Worm (Caenorhabditis elegans) whole organism, L3 larva: ENCODE results near the gene chpf-2.

Experiments
- R02D3.7 ChIP-seq: fragments of 150-350 bp; optimal IDR thresholded peaks from 2 replicates; lab custom pipeline; 2014; ENCODE audit warnings: missing biosample characterization, missing genetic modification characterization
- ama-1 ChIP-seq: fragments of 150-350 bp; optimal IDR thresholded peaks from 2 replicates; lab custom pipeline; 2018
- ceh-28 ChIP-seq: fragments of 150-350 bp; optimal IDR thresholded peaks from 2 replicates; lab custom pipeline; 2014; ENCODE audit warnings: missing biosample characterization, missing genetic modification reagents, missing genetic modification characterization
- egl-27 ChIP-seq: sonication (generic microtip); optimal IDR thresholded peaks from 4 replicates; lab custom pipeline; 2017; ENCODE audit warnings: missing biosample characterization, missing genetic modification reagents, missing genetic modification characterization
- egl-5 ChIP-seq: fragments of 150-350 bp; optimal IDR thresholded peaks from 2 replicates; lab custom pipeline; 2017; ENCODE audit warnings: missing biosample characterization, missing genetic modification reagents, missing genetic modification characterization, inconsistent platforms
- elt-3 ChIP-seq, 3 experiments: fragments of 150-350 bp in 1 of 3; sonication (generic microtip) in 2 of 3; optimal IDR thresholded peaks; 2 replicates in 2 of 3; 4 replicates in 1 of 3; lab custom pipeline; 2014 to 2017; ENCODE audit warnings: missing biosample characterization in 3 of 3, missing genetic modification characterization in 3 of 3
- lin-15B ChIP-seq: fragments of 150-350 bp; optimal IDR thresholded peaks from 2 replicates; lab custom pipeline; 2014; ENCODE audit warnings: missing biosample characterization, missing genetic modification characterization
- lin-39 ChIP-seq: fragments of 150-350 bp; optimal IDR thresholded peaks from 2 replicates; lab custom pipeline; 2018; ENCODE audit warnings: missing biosample characterization, missing genetic modification reagents, missing genetic modification characterization
- mml-1 ChIP-seq: fragments of 150-350 bp; sonication (generic microtip); optimal IDR thresholded peaks from 3 replicates; lab custom pipeline; 2014; ENCODE audit warnings: missing biosample characterization, missing genetic modification characterization
- nhr-76 ChIP-seq: fragments of 150-350 bp; sonication (generic microtip); optimal IDR thresholded peaks from 5 replicates; lab custom pipeline; 2014; ENCODE audit warnings: missing biosample characterization, missing genetic modification characterization
- pha-4 ChIP-seq: fragments of 150-350 bp; optimal IDR thresholded peaks from 2 replicates; lab custom pipeline; 2014; ENCODE audit warnings: missing biosample characterization, missing genetic modification reagents, missing genetic modification characterization

ce11 chrV:3058996-3059395 is 19.8 kb upstream of the chpf-2 start, which contains the start of gene str-244:
- TF ChIP-seq egl-27 (tag; lab: Kevin White, UChicago) (no peak), pha-4 (tag; lab: Kevin White, UChicago) (no peak), nhr-76 (tag; lab: Kevin White, UChicago) (no peak), mml-1 (tag; lab: Kevin White, UChicago) (no peak), lin-15B (tag; lab: Kevin White, UChicago) (no peak), ceh-28 (no peak), elt-3 (tag; optimal IDR thresholded peaks at IDR 0.05; lab: Kevin White, UChicago) (no peak), ama-1 (lab: Kevin White, UChicago) (no peak), R02D3.7 (no peak), lin-39 (tag; lab: Kevin White, UChicago) (no peak), egl-5 (tag; lab: Kevin White, UChicago) (no peak)
